Fruit fly (Drosophila melanogaster): ENCODE measurements around the gene CG42853.

DNA sequence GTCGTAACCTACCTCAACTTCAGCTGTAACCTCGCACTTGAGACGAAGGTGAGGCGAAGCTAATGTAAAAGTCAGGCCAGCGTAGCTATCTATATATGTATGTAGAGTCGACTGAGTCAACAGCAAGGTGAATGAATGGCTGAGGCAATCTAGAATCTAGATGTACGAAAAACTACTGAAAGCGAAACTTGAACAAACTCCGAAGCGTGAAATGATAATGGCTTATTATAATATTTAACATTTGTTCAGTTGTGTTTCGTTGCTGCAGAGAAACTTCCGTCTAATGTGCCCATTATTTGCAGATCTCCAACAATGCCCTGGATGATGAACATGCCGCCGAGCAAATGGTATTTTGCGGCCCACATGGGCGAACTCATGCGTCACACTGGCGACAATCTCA is 22.8 kb upstream of the CG42853 start:
- TF ChIP-seq toe (GFP tag; optimal IDR thresholded peaks at IDR 0.05) (no peak), CG12768 (GFP tag; optimal IDR thresholded peaks at IDR 0.05) (no peak), pad (GFP tag; optimal IDR thresholded peaks at IDR 0.05) (no peak), CG7101 (tag; optimal IDR thresholded peaks at IDR 0.05) (no peak), bab1 (GFP tag; optimal IDR thresholded peaks at IDR 0.05) (no peak), cnc (optimal IDR thresholded peaks at IDR 0.05) (no peak), CG7045 (GFP tag; optimal IDR thresholded peaks at IDR 0.05) (no peak), CG5204 (GFP tag; optimal IDR thresholded peaks at IDR 0.05) (no peak)
